Fruit fly (Drosophila melanogaster): Measurements from ENCODE around the gene brv3.
"Not testable (repeated sequence)": the region's sequence is repeated elsewhere in the genome, so short reads cannot be mapped to it uniquely, and the experiment has no call there.

The brv3 gene

dm6 chrX:2646022-2646761, 21.8 kb upstream of the brv3 start:
- peak; percentile 98 for TF ChIP-seq noc (tag; optimal IDR thresholded peaks at IDR 0.05)

dm6 chrX:2645593-2645992, 21.2 kb upstream of the brv3 start:
- no peak for TF ChIP-seq noc (tag; optimal IDR thresholded peaks at IDR 0.05)

DNA sequence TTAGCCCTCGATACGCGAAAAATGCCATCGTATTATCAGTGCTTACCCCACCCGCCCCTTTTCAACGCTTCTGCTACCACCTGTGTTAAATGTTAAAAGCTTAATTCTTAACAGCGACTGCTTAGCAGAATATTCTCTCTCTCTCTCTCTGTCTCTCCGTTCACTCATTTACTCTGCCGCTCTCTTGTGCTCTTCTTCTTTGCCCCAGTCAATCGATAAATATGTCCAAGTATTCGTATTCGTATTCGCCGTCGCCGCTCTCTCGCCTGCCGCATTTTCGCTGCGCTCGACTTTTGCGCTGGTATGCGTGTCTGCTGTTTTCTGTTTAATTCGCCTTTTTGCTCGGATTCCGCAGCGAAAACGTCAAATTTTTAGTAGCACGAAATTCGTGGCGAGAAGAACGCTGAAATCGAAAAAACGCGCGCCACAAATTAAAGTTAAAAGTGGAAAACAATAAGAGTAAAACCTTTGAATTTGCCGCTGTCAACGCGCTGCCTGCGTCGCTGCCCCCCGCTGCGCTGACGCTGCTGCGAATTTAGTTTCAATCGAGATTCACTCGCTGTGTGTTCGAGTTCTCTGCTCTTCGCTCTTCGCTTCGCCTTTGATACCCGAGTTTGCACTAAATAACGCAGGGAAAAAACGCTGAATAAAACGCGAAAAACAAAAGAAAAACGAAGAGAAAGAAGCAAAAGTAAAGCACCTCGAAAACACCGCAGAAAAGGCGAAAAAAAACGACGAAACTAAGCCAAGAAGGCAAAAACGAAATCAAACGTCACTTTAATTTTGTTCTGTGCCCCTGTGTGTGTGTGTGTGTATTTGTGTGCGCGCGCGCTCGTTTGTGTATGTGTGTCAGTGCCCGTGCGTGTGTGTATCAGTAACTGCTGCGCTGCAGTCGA, 18.4 kb upstream of the brv3 start:
- no peak for TF ChIP-seq noc (tag; optimal IDR thresholded peaks at IDR 0.05)

DNA sequence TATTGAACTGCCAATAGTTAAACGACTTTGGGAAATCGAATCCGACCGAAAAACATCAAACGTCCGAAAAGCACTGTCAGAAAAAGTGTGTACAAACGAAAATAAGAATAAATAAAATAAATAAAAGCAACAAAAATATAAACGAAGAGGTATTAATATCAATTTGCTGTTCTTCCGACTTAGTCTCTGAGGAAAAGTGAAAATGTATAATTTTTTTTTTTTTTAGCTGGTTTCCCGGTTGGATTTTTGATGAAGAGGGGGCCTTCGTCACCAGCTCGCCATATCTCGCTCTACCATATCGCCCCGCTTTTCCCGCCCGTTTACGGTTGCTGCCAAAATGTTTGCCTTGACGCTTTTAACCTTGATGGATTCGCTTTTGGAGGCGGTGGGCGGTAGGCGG, 14.3 kb upstream of the brv3 start:
- peak; percentile 3 for TF ChIP-seq noc (tag; optimal IDR thresholded peaks at IDR 0.05)

DNA sequence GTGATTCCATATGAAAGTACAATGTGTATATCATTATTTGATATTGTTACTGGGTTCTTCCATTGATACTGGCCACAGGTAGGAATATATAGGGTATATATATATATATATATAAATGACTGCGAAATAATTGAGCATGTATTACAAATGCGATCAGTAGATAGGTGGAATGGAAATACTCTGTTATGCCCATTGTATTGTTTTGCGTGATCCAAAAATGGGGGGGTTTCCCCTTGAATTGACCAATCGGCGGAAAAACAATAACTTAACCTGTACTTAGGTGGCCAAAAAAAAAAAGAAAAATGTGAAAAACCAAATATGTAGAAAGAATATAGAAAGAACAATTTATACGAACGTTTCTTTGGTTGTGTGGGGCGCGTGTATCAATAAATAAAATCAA, 13.5 kb upstream of the brv3 start:
- TF ChIP-seq noc (tag; optimal IDR thresholded peaks at IDR 0.05), result no peak

dm6 chrX:2636825-2637535, 12.6 kb upstream of the brv3 start:
- no peak for TF ChIP-seq noc (tag; optimal IDR thresholded peaks at IDR 0.05)

DNA sequence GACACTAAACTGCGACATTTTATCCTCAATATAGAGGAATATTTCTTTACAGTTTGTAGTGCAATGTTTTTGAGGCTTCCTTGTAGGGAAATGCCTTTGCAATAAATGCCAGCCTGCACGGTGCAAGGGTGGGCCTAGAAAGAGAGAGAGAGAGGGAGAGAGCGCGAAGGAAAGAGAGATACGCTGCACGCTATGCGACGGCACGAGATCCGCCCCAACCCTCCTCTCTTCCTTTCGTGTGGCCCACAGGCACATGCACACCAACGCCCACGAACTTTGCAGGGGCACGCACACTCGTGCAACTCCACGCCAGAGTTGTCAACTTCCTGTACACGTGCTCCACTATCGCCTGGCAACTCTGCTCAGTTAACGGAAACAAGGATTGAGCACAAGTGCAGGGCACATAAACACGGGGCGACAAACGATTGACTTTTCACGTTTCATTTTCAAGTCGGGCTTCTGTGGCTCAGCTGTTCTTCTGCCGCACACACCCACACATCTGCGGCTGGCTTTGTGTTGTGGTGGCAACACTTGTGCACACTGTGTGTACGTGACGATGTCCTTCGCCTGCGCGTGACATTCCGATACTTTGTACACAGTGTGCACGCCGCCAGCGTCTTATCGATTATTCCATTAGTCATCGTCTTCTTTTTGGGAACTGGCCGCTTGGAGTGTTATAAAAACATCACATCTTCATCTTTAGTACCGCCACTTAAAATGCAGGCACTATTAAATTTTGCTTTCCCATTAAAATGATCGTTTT, 11.8 kb upstream of the brv3 start:
- no peak for TF ChIP-seq noc (tag; optimal IDR thresholded peaks at IDR 0.05)

DNA sequence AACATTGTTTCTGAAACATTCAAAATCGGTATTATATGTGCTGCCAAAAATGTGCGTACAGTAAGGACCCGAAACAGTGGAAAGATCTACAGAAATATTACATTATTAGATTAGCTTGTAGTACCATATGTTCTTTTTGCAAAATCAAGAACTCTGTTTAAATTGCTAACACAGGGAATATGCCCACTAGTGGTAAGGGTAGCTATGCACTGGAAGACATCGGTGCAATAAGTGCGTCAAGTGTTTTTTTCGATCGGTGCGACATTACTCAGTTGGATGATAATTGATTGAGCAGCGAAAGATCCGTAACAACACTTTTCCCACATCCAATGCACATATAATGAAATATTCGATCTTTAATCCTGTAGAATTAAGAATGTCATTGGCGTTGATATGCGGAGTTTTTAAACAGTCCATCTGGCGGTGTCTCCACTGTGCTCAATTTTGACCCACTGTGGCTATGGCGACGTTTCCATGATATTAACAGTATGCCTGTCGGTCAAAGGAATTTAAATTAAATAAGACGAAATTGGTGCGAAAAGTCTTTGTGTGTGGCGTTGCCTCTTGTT, 10.8 kb upstream of the brv3 start:
- no peak for TF ChIP-seq noc (tag; optimal IDR thresholded peaks at IDR 0.05)

- TF ChIP-seq noc (tag; optimal IDR thresholded peaks at IDR 0.05), result no peak
Observed at dm6 chrX:2633847-2634776, 9.7 kb upstream of the brv3 start, which contains the start of gene sgg. sgg (plus strand) TSS chrX:2633952.

DNA sequence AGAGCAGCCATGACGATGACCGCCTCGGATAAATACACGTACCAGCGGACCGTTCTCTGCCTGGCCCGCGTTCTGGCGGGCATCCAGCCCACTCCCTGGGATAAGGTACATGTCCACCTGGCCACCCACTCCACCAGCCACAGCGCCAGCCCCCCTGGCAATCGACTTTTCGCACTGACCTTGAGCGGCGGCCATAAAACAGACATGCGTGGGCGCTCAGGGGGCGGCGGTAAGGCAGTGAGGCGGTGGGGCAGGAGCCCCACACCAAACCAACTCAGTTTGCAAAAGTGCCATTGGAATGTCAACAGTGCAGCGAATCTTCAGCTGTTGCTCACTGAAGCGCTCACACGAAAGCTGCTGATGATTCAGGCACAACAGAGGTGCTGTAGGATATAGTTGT, 634 bp upstream of the brv3 start:
- no peak for TF ChIP-seq noc (tag; optimal IDR thresholded peaks at IDR 0.05)

DNA sequence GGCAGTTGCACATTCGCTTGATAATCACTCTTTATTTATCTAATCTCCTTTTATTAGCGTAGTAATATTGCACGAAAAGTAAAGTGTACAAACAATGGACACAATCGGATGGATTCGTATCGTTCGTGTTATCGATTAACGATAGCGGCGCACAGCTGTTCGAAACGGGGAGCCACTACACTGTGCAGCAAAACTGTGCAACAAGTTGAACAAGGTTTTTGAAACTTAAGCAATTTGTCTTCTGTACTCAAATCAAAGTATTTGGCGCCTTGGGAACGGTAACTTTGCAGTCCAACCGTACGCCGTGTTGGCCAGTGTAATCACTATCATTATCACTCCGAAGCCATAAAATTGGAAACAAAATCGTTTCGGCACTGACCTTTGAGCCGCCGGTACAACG, 4.7 kb downstream of the brv3 start, which contains the start of the genes Tsp3A and Seipin:
Gene Tsp3A, minus strand, starts transcription at position 88 of the 400 bp plus-strand sequence.
Gene Seipin, plus strand, starts transcription at position 149 of the 400 bp plus-strand sequence.
- peak; percentile 89 for TF ChIP-seq noc (tag; optimal IDR thresholded peaks at IDR 0.05)

DNA sequence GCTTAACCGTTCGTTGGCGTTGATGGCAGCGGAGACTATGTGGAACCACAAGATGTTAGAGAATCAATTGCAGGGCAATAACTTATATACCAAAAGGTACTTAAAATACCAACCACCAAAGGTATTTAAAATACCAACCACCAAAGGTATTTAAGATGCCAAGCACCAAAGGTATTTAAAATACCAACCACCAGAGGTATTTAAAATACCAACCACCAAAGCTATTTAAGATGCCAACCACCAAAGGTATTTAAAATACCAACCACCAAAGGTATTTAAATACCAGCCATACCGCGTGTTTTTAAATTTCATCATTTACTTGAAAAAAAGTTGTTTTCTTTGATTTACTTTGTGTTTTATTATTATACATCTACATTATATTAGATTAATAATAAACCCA, 7.0 kb downstream of the brv3 start:
- no peak for TF ChIP-seq noc (tag; optimal IDR thresholded peaks at IDR 0.05)

dm6 chrX:2610236-2610635, 14.1 kb downstream of the brv3 start, which contains the start of gene eIF3g1:
eIF3g1 (minus strand) TSS chrX:2610336.
- TF ChIP-seq noc (tag; optimal IDR thresholded peaks at IDR 0.05), result not testable (repeated sequence)
